Fruit fly (Drosophila melanogaster) whole organism: ENCODE measurements around the gene CG13409.

ENCODE experiments used
- CG8478 ChIP-seq: fragments of >200 bp; optimal IDR thresholded peaks from 2 replicates; lab custom pipeline; 2018; ENCODE audit warnings: inconsistent platforms
- Dll ChIP-seq: fragments of >200 bp; optimal IDR thresholded peaks from 2 replicates; lab custom pipeline; 2017
- EcR ChIP-seq, 2 experiments: fragments of >200 bp; optimal IDR thresholded peaks; 2 replicates each; lab custom pipeline; 2017; ENCODE audit warnings: missing biosample characterization in 2 of 2, missing genetic modification characterization in 2 of 2, missing genetic modification reagents in 2 of 2
- pan ChIP-seq: fragments of >200 bp; optimal IDR thresholded peaks from 2 replicates; lab custom pipeline; 2017
- psq ChIP-seq: fragments of >200 bp; optimal IDR thresholded peaks from 2 replicates; lab custom pipeline; 2017
- usp ChIP-seq: fragments of >200 bp; optimal IDR thresholded peaks from 2 replicates; lab custom pipeline; 2017; ENCODE audit warnings: missing biosample characterization, missing genetic modification characterization, mixed read lengths

CG13409 gene

dm6 chr3R:22031738-22032137 lies at the start of gene CG13409:
CG13409 (minus strand) TSS chr3R:22031900.
- TF ChIP-seq pan (lab: Kevin White, UChicago), result no peak
- no peak for TF ChIP-seq CG8478 (lab: Kevin White, UChicago)
- no peak for TF ChIP-seq EcR (GFP tag; optimal IDR thresholded peaks at IDR 0.05; lab: Kevin White, UChicago)
- no peak for TF ChIP-seq usp (GFP tag; lab: Kevin White, UChicago)
- TF ChIP-seq psq (lab: Kevin White, UChicago), result no peak
- TF ChIP-seq Dll (lab: Kevin White, UChicago), result no peak

- no peak for TF ChIP-seq CG8478 (lab: Kevin White, UChicago)
- no peak for TF ChIP-seq Dll (lab: Kevin White, UChicago)
- no peak for TF ChIP-seq pan (lab: Kevin White, UChicago)
- no peak for TF ChIP-seq usp (GFP tag; lab: Kevin White, UChicago)
Observed at dm6 chr3R:22080161-22080560, 48.5 kb upstream of the CG13409 start, which contains the start of gene CG13408. CG13408 (plus strand) TSS chr3R:22080382.

- TF ChIP-seq CG8478 (lab: Kevin White, UChicago), result no peak
- TF ChIP-seq pan (lab: Kevin White, UChicago), result no peak
- TF ChIP-seq usp (GFP tag; lab: Kevin White, UChicago), result no peak
- TF ChIP-seq psq (lab: Kevin White, UChicago), result no peak
- TF ChIP-seq EcR (GFP tag; optimal IDR thresholded peaks at IDR 0.05; lab: Kevin White, UChicago), result no peak
- TF ChIP-seq Dll (lab: Kevin White, UChicago), result no peak
Observed at dm6 chr3R:22072553-22072952, 40.9 kb upstream of the CG13409 start.

dm6 chr3R:22071628-22072027 lies 39.9 kb upstream of the CG13409 start:
- TF ChIP-seq Dll (lab: Kevin White, UChicago) (no peak), CG8478 (lab: Kevin White, UChicago) (no peak), usp (GFP tag; lab: Kevin White, UChicago) (no peak), psq (lab: Kevin White, UChicago) (no peak), pan (lab: Kevin White, UChicago) (no peak), EcR (GFP tag; optimal IDR thresholded peaks at IDR 0.05; lab: Kevin White, UChicago) (no peak)

- TF ChIP-seq Dll (lab: Kevin White, UChicago) (no peak), usp (GFP tag; lab: Kevin White, UChicago) (no peak), EcR (GFP tag; optimal IDR thresholded peaks at IDR 0.05; lab: Kevin White, UChicago) (no peak), pan (lab: Kevin White, UChicago) (no peak), psq (lab: Kevin White, UChicago) (no peak), CG8478 (lab: Kevin White, UChicago) (no peak)
Observed at dm6 chr3R:22067235-22067634, 35.5 kb upstream of the CG13409 start.

dm6 chr3R:22066440-22066839 lies 34.7 kb upstream of the CG13409 start:
- TF ChIP-seq psq (lab: Kevin White, UChicago) (no peak), usp (GFP tag; lab: Kevin White, UChicago) (no peak), pan (lab: Kevin White, UChicago) (no peak), Dll (lab: Kevin White, UChicago) (no peak)

- no peak for TF ChIP-seq EcR (GFP tag; optimal IDR thresholded peaks at IDR 0.05; lab: Kevin White, UChicago)
- no peak for TF ChIP-seq usp (GFP tag; lab: Kevin White, UChicago)
- TF ChIP-seq CG8478 (lab: Kevin White, UChicago), result no peak
- no peak for TF ChIP-seq psq (lab: Kevin White, UChicago)
- TF ChIP-seq pan (lab: Kevin White, UChicago), result no peak
- TF ChIP-seq Dll (lab: Kevin White, UChicago), result no peak
Observed at dm6 chr3R:22057083-22057482, 25.4 kb upstream of the CG13409 start.

- TF ChIP-seq CG8478 (lab: Kevin White, UChicago), result no peak
- no peak for TF ChIP-seq usp (GFP tag; lab: Kevin White, UChicago)
- TF ChIP-seq EcR (GFP tag; optimal IDR thresholded peaks at IDR 0.05; lab: Kevin White, UChicago), result no peak
- no peak for TF ChIP-seq Dll (lab: Kevin White, UChicago)
- no peak for TF ChIP-seq pan (lab: Kevin White, UChicago)
- TF ChIP-seq psq (lab: Kevin White, UChicago), result no peak
Observed at dm6 chr3R:22053740-22054139, 22.0 kb upstream of the CG13409 start.

- no peak for TF ChIP-seq Dll (lab: Kevin White, UChicago)
- TF ChIP-seq psq (lab: Kevin White, UChicago), result no peak
- no peak for TF ChIP-seq CG8478 (lab: Kevin White, UChicago)
- no peak for TF ChIP-seq EcR (GFP tag; optimal IDR thresholded peaks at IDR 0.05; lab: Kevin White, UChicago)
- no peak for TF ChIP-seq usp (GFP tag; lab: Kevin White, UChicago)
- no peak for TF ChIP-seq pan (lab: Kevin White, UChicago)
Observed at dm6 chr3R:22053202-22053601, 21.5 kb upstream of the CG13409 start.

- TF ChIP-seq usp (GFP tag; lab: Kevin White, UChicago), result no peak
- no peak for TF ChIP-seq CG8478 (lab: Kevin White, UChicago)
- no peak for TF ChIP-seq EcR (GFP tag; optimal IDR thresholded peaks at IDR 0.05; lab: Kevin White, UChicago)
- no peak for TF ChIP-seq psq (lab: Kevin White, UChicago)
- no peak for TF ChIP-seq pan (lab: Kevin White, UChicago)
Observed at dm6 chr3R:22052235-22052634, 20.5 kb upstream of the CG13409 start.

dm6 chr3R:22049134-22049796 lies 17.6 kb upstream of the CG13409 start:
- TF ChIP-seq Dll (lab: Kevin White, UChicago) (no peak), pan (lab: Kevin White, UChicago) (no peak), psq (lab: Kevin White, UChicago) (no peak), usp (GFP tag; lab: Kevin White, UChicago) (no peak), CG8478 (lab: Kevin White, UChicago) (no peak), EcR (GFP tag; optimal IDR thresholded peaks at IDR 0.05; lab: Kevin White, UChicago) (no peak)
